Worm (Caenorhabditis elegans): ENCODE measurements around the gene sgo-1.

Gene sgo-1

ce11 chrIV:7753108-7753507 lies 43.2 kb downstream of the sgo-1 start, which contains the start of gene col-14:
Gene col-14, plus strand, starts transcription at chrIV:7753408.
- no peak for TF ChIP-seq cog-1 (tag; optimal IDR thresholded peaks at IDR 0.05)
- TF ChIP-seq ref-1 (GFP tag; conservative IDR thresholded peaks at IDR 0.05) = no peak
- TF ChIP-seq tab-1 (GFP tag; IDR thresholded peaks at IDR 0.05) = no peak
- no peak for TF ChIP-seq ztf-29 (GFP tag; IDR thresholded peaks at IDR 0.05)
- no peak for TF ChIP-seq med-1 (GFP tag; optimal IDR thresholded peaks at IDR 0.05; ENCODE audit: insufficient read depth)
- no peak for TF ChIP-seq flt-1 (GFP tag; IDR thresholded peaks at IDR 0.05)
- no peak for TF ChIP-seq klf-2 (GFP tag; conservative IDR thresholded peaks at IDR 0.05)
- TF ChIP-seq T22C8.4 (GFP tag; IDR thresholded peaks at IDR 0.05) = no peak
- TF ChIP-seq ztf-23 (GFP tag; IDR thresholded peaks at IDR 0.05) = no peak

ce11 chrIV:7747838-7748237 lies 48.4 kb downstream of the sgo-1 start, which contains the start of gene klo-1:
Gene klo-1, minus strand, starts transcription at chrIV:7748225.
- no peak for TF ChIP-seq ref-1 (GFP tag; conservative IDR thresholded peaks at IDR 0.05)
- TF ChIP-seq tab-1 (GFP tag; IDR thresholded peaks at IDR 0.05) = no peak
- no peak for TF ChIP-seq flt-1 (GFP tag; IDR thresholded peaks at IDR 0.05)
- TF ChIP-seq ztf-29 (GFP tag; IDR thresholded peaks at IDR 0.05) = no peak
- TF ChIP-seq med-1 (GFP tag; optimal IDR thresholded peaks at IDR 0.05; ENCODE audit: insufficient read depth) = no peak
- no peak for TF ChIP-seq T22C8.4 (GFP tag; IDR thresholded peaks at IDR 0.05)
- no peak for TF ChIP-seq klf-2 (GFP tag; conservative IDR thresholded peaks at IDR 0.05)
- TF ChIP-seq ztf-23 (GFP tag; IDR thresholded peaks at IDR 0.05) = no peak

Measured in whole organism, midembryonic.